Worm (Caenorhabditis elegans): ENCODE measurements around the gene swsn-3.

DNA sequence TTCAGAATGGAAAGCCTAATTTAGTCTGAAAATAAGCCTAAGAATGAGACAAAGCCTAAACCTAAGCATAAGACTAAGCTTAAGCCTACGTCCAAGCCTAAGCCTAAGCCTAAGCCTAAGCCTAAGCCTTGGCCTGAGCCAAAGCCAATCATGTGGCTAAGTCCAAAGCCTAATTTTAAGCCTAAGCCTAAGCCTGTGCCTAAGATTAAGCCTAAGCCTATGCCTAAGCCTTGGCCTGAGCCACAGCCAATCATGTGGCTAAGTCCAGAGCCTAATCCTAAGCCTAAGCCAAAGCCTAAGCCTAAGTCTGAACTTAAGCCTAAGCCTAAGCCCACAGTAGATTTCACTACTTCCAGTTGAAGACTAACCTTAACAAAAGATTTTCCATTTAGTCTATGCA lies 11.0 kb downstream of the swsn-3 start:
- TF ChIP-seq pha-4 (tag; optimal IDR thresholded peaks at IDR 0.05) (no peak), fkh-10 (GFP tag; optimal IDR thresholded peaks at IDR 0.05) (no peak), pros-1 (tag; optimal IDR thresholded peaks at IDR 0.05) (no peak), sox-4 (tag; optimal IDR thresholded peaks at IDR 0.05) (no peak), pqm-1 (tag; optimal IDR thresholded peaks at IDR 0.05) (no peak), elt-2 (tag; optimal IDR thresholded peaks at IDR 0.05) (no peak), ceh-9 (tag; optimal IDR thresholded peaks at IDR 0.05) (no peak), hlh-8 (tag; optimal IDR thresholded peaks at IDR 0.05) (no peak), ceh-22 (tag; optimal IDR thresholded peaks at IDR 0.05) (no peak), hlh-6 (tag; optimal IDR thresholded peaks at IDR 0.05) (no peak), pat-9 (tag; optimal IDR thresholded peaks at IDR 0.05) (no peak), eyg-1 (tag; optimal IDR thresholded peaks at IDR 0.05) (no peak)

All from whole organism, late embryonic.